Fruit fly (Drosophila melanogaster) whole organism, embryonic: ENCODE measurements around the gene CG14650.

Experiments used
- B-H1 ChIP-seq: fragments of 200-800 bp; sonication (Bioruptor generic); IDR thresholded peaks from 3 replicates; pipeline ENCODE4 v1.3.6; 2022; ENCODE audit warnings: missing biosample characterization, missing genetic modification characterization
- CG10959 ChIP-seq: fragments of 200-800 bp; sonication (Bioruptor generic); IDR thresholded peaks from 2 replicates; pipeline ENCODE4 v1.3.6; 2022; ENCODE audit warnings: missing biosample characterization, missing genetic modification characterization
- CG11247 ChIP-seq: fragments of 200-800 bp; sonication (Bioruptor generic); IDR thresholded peaks from 2 replicates; pipeline ENCODE4 v1.3.6; 2022; ENCODE audit warnings: missing biosample characterization, missing genetic modification characterization
- CG14441 ChIP-seq: fragments of 200-800 bp; sonication (Bioruptor generic); IDR thresholded peaks from 2 replicates; pipeline ENCODE4 v1.3.6; 2022; ENCODE audit warnings: missing biosample characterization, missing genetic modification characterization
- CG14667 ChIP-seq: fragments of 200-800 bp; sonication (Bioruptor generic); IDR thresholded peaks from 2 replicates; pipeline ENCODE4 v1.3.6; 2022; ENCODE audit warnings: missing biosample characterization, missing genetic modification characterization
- CG16815 ChIP-seq: fragments of 200-800 bp; sonication (Bioruptor generic); optimal IDR thresholded peaks from 3 replicates; lab custom pipeline; 2017; ENCODE audit warnings: missing biosample characterization, mild to moderate bottlenecking, missing genetic modification characterization
- CG17568 ChIP-seq: fragments of 200-800 bp; sonication (Bioruptor generic); optimal IDR thresholded peaks from 2 replicates; lab custom pipeline; 2018; ENCODE audit warnings: missing biosample characterization, mild to moderate bottlenecking, missing genetic modification characterization, moderate library complexity
- CG2678 ChIP-seq: fragments of 200-800 bp; sonication (Bioruptor generic); optimal IDR thresholded peaks from 3 replicates; lab custom pipeline; 2019; ENCODE audit warnings: missing biosample characterization, mild to moderate bottlenecking, missing genetic modification characterization, moderate library complexity
- CG31441 ChIP-seq: fragments of 200-800 bp; sonication (Bioruptor generic); IDR thresholded peaks from 2 replicates; pipeline ENCODE4 v1.3.6; 2022; ENCODE audit warnings: missing biosample characterization, missing genetic modification characterization
- CG4617 ChIP-seq: fragments of 200-800 bp; sonication (Bioruptor generic); optimal IDR thresholded peaks from 3 replicates; lab custom pipeline; 2016; ENCODE audit warnings: missing biosample characterization, missing genetic modification characterization, borderline replicate concordance
- CG7357 ChIP-seq: fragments of 200-800 bp; sonication (Bioruptor generic); IDR thresholded peaks from 3 replicates; pipeline ENCODE4 v1.3.6; 2022; ENCODE audit warnings: missing biosample characterization, missing genetic modification characterization
- CG7745 ChIP-seq: fragments of 200-800 bp; sonication (Bioruptor generic); optimal IDR thresholded peaks from 2 replicates; lab custom pipeline; 2018; ENCODE audit warnings: missing biosample characterization, mild to moderate bottlenecking, missing genetic modification characterization, moderate library complexity
- CG9609 ChIP-seq: fragments of 200-800 bp; sonication (Bioruptor generic); optimal IDR thresholded peaks from 3 replicates; lab custom pipeline; 2016; ENCODE audit warnings: missing biosample characterization, missing genetic modification characterization
- Dad ChIP-seq: fragments of 200-800 bp; sonication (Bioruptor generic); optimal IDR thresholded peaks from 3 replicates; lab custom pipeline; 2016; ENCODE audit warnings: missing biosample characterization, missing genetic modification characterization
- Dref ChIP-seq: fragments of 200-800 bp; sonication (Bioruptor generic); IDR thresholded peaks from 2 replicates; pipeline ENCODE4 v1.3.6; 2022; ENCODE audit warnings: missing biosample characterization, missing genetic modification characterization
- H15 ChIP-seq: fragments of 200-800 bp; sonication (Bioruptor generic); IDR thresholded peaks from 3 replicates; pipeline ENCODE4 v1.3.6; 2022; ENCODE audit warnings: missing biosample characterization, missing genetic modification characterization
- Hmr ChIP-seq: fragments of 200-800 bp; sonication (Bioruptor generic); optimal IDR thresholded peaks from 3 replicates; lab custom pipeline; 2017; ENCODE audit warnings: mild to moderate bottlenecking, missing biosample characterization, missing genetic modification reagents, missing genetic modification characterization
- Hmx ChIP-seq: fragments of 200-800 bp; sonication (Bioruptor generic); optimal IDR thresholded peaks from 2 replicates; lab custom pipeline; 2016; ENCODE audit warnings: missing biosample characterization, missing genetic modification characterization
- MTF-1 ChIP-seq: fragments of 200-800 bp; sonication (Bioruptor generic); optimal IDR thresholded peaks from 2 replicates; lab custom pipeline; 2018; ENCODE audit warnings: missing biosample characterization, mild to moderate bottlenecking, missing genetic modification characterization, borderline replicate concordance
- Neu2 ChIP-seq: fragments of 200-800 bp; sonication (Bioruptor generic); optimal IDR thresholded peaks from 3 replicates; lab custom pipeline; 2016; ENCODE audit warnings: missing biosample characterization, missing genetic modification characterization, borderline replicate concordance
- NfI ChIP-seq: fragments of 200-800 bp; sonication (Bioruptor generic); optimal IDR thresholded peaks from 3 replicates; lab custom pipeline; 2018; ENCODE audit warnings: missing biosample characterization, mild to moderate bottlenecking, missing genetic modification characterization, moderate library complexity
- Ptx1 ChIP-seq: fragments of 200-800 bp; sonication (Bioruptor generic); IDR thresholded peaks from 2 replicates; pipeline ENCODE4 v1.3.6; 2022; ENCODE audit warnings: missing biosample characterization, missing genetic modification characterization
- Rfx ChIP-seq: fragments of 200-800 bp; sonication (Bioruptor generic); IDR thresholded peaks from 2 replicates; pipeline ENCODE4 v1.3.6; 2022; ENCODE audit warnings: missing biosample characterization, missing genetic modification characterization
- Sry-β ChIP-seq: fragments of 200-800 bp; sonication (Bioruptor generic); optimal IDR thresholded peaks from 2 replicates; lab custom pipeline; 2018; ENCODE audit warnings: missing biosample characterization, mild to moderate bottlenecking, missing genetic modification characterization, moderate library complexity
- Ssrp ChIP-seq: fragments of 200-800 bp; sonication (Bioruptor generic); optimal IDR thresholded peaks from 2 replicates; lab custom pipeline; 2018; ENCODE audit warnings: missing biosample characterization, mild to moderate bottlenecking, missing genetic modification characterization, moderate library complexity
- Tbp ChIP-seq: fragments of >200 bp; optimal IDR thresholded peaks from 2 replicates; lab custom pipeline; 2018; ENCODE audit warnings: missing biosample characterization, missing genetic modification characterization
- az2 ChIP-seq: fragments of 200-800 bp; sonication (Bioruptor generic); optimal IDR thresholded peaks from 3 replicates; lab custom pipeline; 2016; ENCODE audit warnings: missing biosample characterization, missing genetic modification characterization
- bbx ChIP-seq: fragments of 200-800 bp; sonication (Bioruptor generic); IDR thresholded peaks from 2 replicates; pipeline ENCODE4 v1.3.6; 2022; ENCODE audit warnings: missing biosample characterization, missing genetic modification characterization; ENCODE audit not compliant: partially characterized antibody
- disco-r ChIP-seq: fragments of 200-800 bp; sonication (Bioruptor generic); optimal IDR thresholded peaks from 2 replicates; lab custom pipeline; 2016; ENCODE audit warnings: missing biosample characterization, missing genetic modification characterization
- dmrt11E ChIP-seq: fragments of 200-800 bp; sonication (Bioruptor generic); optimal IDR thresholded peaks from 3 replicates; lab custom pipeline; 2018; ENCODE audit warnings: missing biosample characterization, mild to moderate bottlenecking, missing genetic modification characterization, moderate library complexity
- dmrt99B ChIP-seq: fragments of 200-800 bp; sonication (Bioruptor generic); optimal IDR thresholded peaks from 2 replicates; lab custom pipeline; 2018; ENCODE audit warnings: missing biosample characterization, mild to moderate bottlenecking, missing genetic modification characterization, moderate library complexity
- fd64A ChIP-seq: fragments of 200-800 bp; sonication (Bioruptor generic); optimal IDR thresholded peaks from 3 replicates; lab custom pipeline; 2018; ENCODE audit warnings: missing biosample characterization, mild to moderate bottlenecking, missing genetic modification characterization
- fd96Cb ChIP-seq: fragments of 200-800 bp; sonication (Bioruptor generic); optimal IDR thresholded peaks from 2 replicates; lab custom pipeline; 2018; ENCODE audit warnings: missing biosample characterization, mild to moderate bottlenecking, missing genetic modification characterization, moderate library complexity
- ftz-f1 ChIP-seq: fragments of 200-800 bp; sonication (Bioruptor generic); optimal IDR thresholded peaks from 2 replicates; lab custom pipeline; 2016; ENCODE audit warnings: missing biosample characterization, missing genetic modification characterization
- gcm ChIP-seq: fragments of 200-800 bp; sonication (Bioruptor generic); optimal IDR thresholded peaks from 2 replicates; lab custom pipeline; 2019; ENCODE audit warnings: missing biosample characterization, mild to moderate bottlenecking, missing genetic modification characterization, moderate library complexity
- jing ChIP-seq: fragments of 200-800 bp; sonication (Bioruptor generic); optimal IDR thresholded peaks from 2 replicates; lab custom pipeline; 2018; ENCODE audit warnings: missing biosample characterization, mild to moderate bottlenecking, missing genetic modification characterization
- lilli ChIP-seq: fragments of 200-800 bp; sonication (Bioruptor generic); optimal IDR thresholded peaks from 3 replicates; lab custom pipeline; 2016; ENCODE audit warnings: missing biosample characterization, missing genetic modification characterization
- lola ChIP-seq, 3 experiments: fragments of >200 bp in 2 of 3; fragments of 200-800 bp in 1 of 3; sonication (Bioruptor generic) in 1 of 3; optimal IDR thresholded peaks; 2 replicates each; lab custom pipeline; 2017 to 2019; ENCODE audit warnings: missing biosample characterization in 3 of 3, missing genetic modification characterization in 3 of 3, mild to moderate bottlenecking in 1 of 3, moderate library complexity in 1 of 3
- schlank ChIP-seq: fragments of 200-800 bp; sonication (Bioruptor generic); optimal IDR thresholded peaks from 2 replicates; lab custom pipeline; 2018; ENCODE audit warnings: missing biosample characterization, mild to moderate bottlenecking, missing genetic modification characterization
- sd ChIP-seq: fragments of 200-800 bp; sonication (Bioruptor generic); optimal IDR thresholded peaks from 3 replicates; lab custom pipeline; 2018; ENCODE audit warnings: missing biosample characterization, mild to moderate bottlenecking, missing genetic modification characterization, moderate library complexity
- sim ChIP-seq: fragments of 200-800 bp; sonication (Bioruptor generic); IDR thresholded peaks from 2 replicates; pipeline ENCODE4 v1.3.6; 2022; ENCODE audit warnings: missing biosample characterization, missing genetic modification characterization
- sna ChIP-seq: fragments of 200-800 bp; sonication (Bioruptor generic); IDR thresholded peaks from 2 replicates; pipeline ENCODE4 v1.3.6; 2022; ENCODE audit warnings: missing biosample characterization, missing genetic modification characterization; ENCODE audit not compliant: partially characterized antibody
- sr ChIP-seq: fragments of 200-800 bp; sonication (Bioruptor generic); IDR thresholded peaks from 3 replicates; pipeline ENCODE4 v1.3.6; 2022; ENCODE audit warnings: missing biosample characterization, missing genetic modification characterization
- ssp ChIP-seq: fragments of 200-800 bp; sonication (Bioruptor generic); IDR thresholded peaks from 2 replicates; pipeline ENCODE4 v1.3.6; 2022; ENCODE audit warnings: missing biosample characterization, missing genetic modification characterization
- tap ChIP-seq: fragments of 200-800 bp; optimal IDR thresholded peaks from 3 replicates; lab custom pipeline; 2019; ENCODE audit warnings: missing biosample characterization, mild to moderate bottlenecking, missing genetic modification characterization, moderate library complexity
- tgo ChIP-seq: fragments of 200-800 bp; sonication (Bioruptor generic); IDR thresholded peaks from 3 replicates; pipeline ENCODE4 v1.3.6; 2022; ENCODE audit warnings: missing biosample characterization, missing genetic modification characterization
- vfl ChIP-seq: fragments of 200-800 bp; sonication (Bioruptor generic); optimal IDR thresholded peaks from 2 replicates; lab custom pipeline; 2016; ENCODE audit warnings: missing biosample characterization, missing genetic modification characterization
- wor ChIP-seq: fragments of 200-800 bp; sonication (Bioruptor generic); IDR thresholded peaks from 2 replicates; pipeline ENCODE4 v1.3.6; 2022; ENCODE audit warnings: missing biosample characterization, missing genetic modification characterization

Gene CG14650

dm6 chr3R:4394654-4395581 is 42.3 kb upstream of the CG14650 start (continued):
- TF ChIP-seq Ptx1 (GFP tag; lab: Robert Waterston, UW), result peak; percentile 91
- TF ChIP-seq Rfx (GFP tag; lab: Robert Waterston, UW), result peak; percentile 90
- peak; percentile 51; the same call in 1 of the 2 replicates for TF ChIP-seq CG10959 (GFP tag; lab: Robert Waterston, UW)
- TF ChIP-seq tgo (GFP tag; lab: Robert Waterston, UW), result peak; percentile 89
- peak; percentile 45 for TF ChIP-seq MTF-1 (GFP tag; lab: Kevin White, UChicago)
- peak; percentile 85 for TF ChIP-seq tap (tag; lab: Kevin White, UChicago)
- peak; percentile 90 for TF ChIP-seq NfI (GFP tag; lab: Kevin White, UChicago)
- no peak for TF ChIP-seq ftz-f1 (GFP tag; lab: Kevin White, UChicago)
- peak; percentile 82 for TF ChIP-seq schlank (tag; lab: Kevin White, UChicago)
- peak; percentile 18 for TF ChIP-seq Hmx
- peak; percentile 88 for TF ChIP-seq CG9609 (GFP tag; lab: Kevin White, UChicago)
- TF ChIP-seq CG14667, result peak; percentile 67
- TF ChIP-seq fd96Cb, result peak; percentile 84
- no peak for TF ChIP-seq Neu2 (GFP tag; lab: Kevin White, UChicago)
- peak; percentile 83 for TF ChIP-seq az2 (GFP tag; lab: Kevin White, UChicago)
- no peak for TF ChIP-seq Tbp (GFP tag; lab: Kevin White, UChicago)
- 0 out of 2 replicates have a peak, but pooled peaks have one; percentile 17 for TF ChIP-seq Dref
- TF ChIP-seq Hmr (GFP tag; lab: Kevin White, UChicago), result peak; percentile 89
- peak; percentile 26; the same call in 1 of the 2 replicates for TF ChIP-seq sim (GFP tag; lab: Robert Waterston, UW)
- TF ChIP-seq wor (GFP tag; lab: Robert Waterston, UW), result peak; percentile 85
- peak; percentile 90 for TF ChIP-seq lilli (GFP tag; lab: Kevin White, UChicago)
- peak; percentile 92 for TF ChIP-seq CG14441 (GFP tag; lab: Robert Waterston, UW)
- TF ChIP-seq dmrt99B (tag; lab: Kevin White, UChicago), result peak; percentile 91
- peak; percentile 80 for TF ChIP-seq vfl (GFP tag; lab: Kevin White, UChicago)
- peak; percentile 76 for TF ChIP-seq Ssrp (tag; lab: Kevin White, UChicago)
- peak; percentile 65 for TF ChIP-seq CG16815
- TF ChIP-seq sd (tag; lab: Kevin White, UChicago), result no peak
- peak; percentile 74 for TF ChIP-seq CG17568 (GFP tag; lab: Kevin White, UChicago)
- TF ChIP-seq CG4617 (GFP tag; lab: Kevin White, UChicago), result peak; percentile 50
- TF ChIP-seq disco-r, result peak; percentile 87
- peak; percentile 83 for TF ChIP-seq B-H1
- peak; percentile 91 for TF ChIP-seq CG31441 (GFP tag; lab: Robert Waterston, UW)
- peak; percentile 82 for TF ChIP-seq Dad (GFP tag; lab: Kevin White, UChicago)
- peak; percentile 79 for TF ChIP-seq CG7357
- TF ChIP-seq sna (GFP tag; lab: Robert Waterston, UW), result no peak
- peak; percentile 58; the same call in 1 of the 3 replicates for TF ChIP-seq sr (GFP tag; lab: Robert Waterston, UW)
- TF ChIP-seq CG11247, result peak; percentile 77
- TF ChIP-seq bbx (GFP tag; lab: Robert Waterston, UW), result no peak
- TF ChIP-seq Sry-β (GFP tag; lab: Kevin White, UChicago), result peak; percentile 70
- peak; percentile 93 for TF ChIP-seq CG2678 (tag; lab: Kevin White, UChicago)
- TF ChIP-seq H15 (GFP tag; lab: Robert Waterston, UW), result peak; percentile 86
- TF ChIP-seq gcm (GFP tag; lab: Kevin White, UChicago), result peak; percentile 66
- TF ChIP-seq fd64A, result peak; percentile 75
- peak; percentile 42 for TF ChIP-seq dmrt11E (tag; lab: Kevin White, UChicago)
- TF ChIP-seq ssp (GFP tag; lab: Robert Waterston, UW), result peak; percentile 72
- TF ChIP-seq CG7745 (tag; lab: Kevin White, UChicago), result no peak
- TF ChIP-seq jing (GFP tag; lab: Kevin White, UChicago), result no peak
- TF ChIP-seq lola (GFP tag; optimal IDR thresholded peaks at IDR 0.05; lab: Kevin White, UChicago), result peak in 1 of 3 experiments; percentile 51
